Fruit fly (Drosophila melanogaster) whole organism, wandering third instar larva: ENCODE data around the gene CG9281.

Experiments
- Hr83 ChIP-seq: fragments of 200-300 bp; sonication (Bioruptor generic); optimal IDR thresholded peaks from 2 replicates; lab custom pipeline; 2016; ENCODE audit warnings: missing biosample characterization, mild to moderate bottlenecking, missing genetic modification characterization, moderate library complexity; ENCODE audit not compliant: poor library complexity, severe bottlenecking
- Vsx2 ChIP-seq: fragments of 200-300, 225-300 bp; sonication (Bioruptor generic); optimal IDR thresholded peaks from 2 replicates; lab custom pipeline; 2018; ENCODE audit warnings: missing biosample characterization, missing genetic modification characterization; ENCODE audit not compliant: partially characterized antibody
- pan ChIP-seq: fragments of >200 bp; optimal IDR thresholded peaks from 2 replicates; lab custom pipeline; 2017

DNA sequence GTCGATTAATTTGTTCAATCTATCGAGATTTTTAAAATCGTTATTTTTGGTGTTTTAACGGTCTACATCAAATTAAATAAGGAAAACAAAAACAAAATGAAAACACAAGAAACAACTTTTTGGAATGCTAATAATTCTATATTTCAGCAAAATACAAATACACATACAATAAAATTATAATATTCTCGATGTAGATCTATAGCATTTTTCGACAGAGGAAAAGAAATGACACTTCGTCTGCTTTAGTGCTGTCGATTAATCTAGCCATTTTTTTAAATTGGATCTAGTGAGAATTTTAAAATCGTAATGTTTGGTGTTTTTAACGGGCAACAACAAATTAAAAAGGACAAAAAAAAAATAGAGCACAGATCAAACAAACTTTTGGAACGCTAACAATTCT is 26.8 kb upstream of the CG9281 start, which contains the start of gene Arp6:
- TF ChIP-seq pan (no peak), Hr83 (GFP tag; lab: Kevin White, UChicago) (no peak), Vsx2 (GFP tag; lab: Kevin White, UChicago) (no peak)
